Worm (Caenorhabditis elegans): ENCODE measurements around the gene T18D3.1.
A peak's percentile ranks its signal among the peaks of the same experiment; 100 is the strongest.

- TF ChIP-seq mdl-1 (tag; optimal IDR thresholded peaks at IDR 0.05) (peak in 1 of 2 experiments; percentile 20), pqm-1 (tag; optimal IDR thresholded peaks at IDR 0.05) (no peak), elt-3 (tag; optimal IDR thresholded peaks at IDR 0.05) (peak in 2 of 6 experiments; percentile 52), pag-3 (tag; optimal IDR thresholded peaks at IDR 0.05; ENCODE audit: borderline replicate concordance, insufficient read depth) (no peak), nhr-77 (tag; optimal IDR thresholded peaks at IDR 0.05) (no peak), sox-4 (tag; optimal IDR thresholded peaks at IDR 0.05) (no peak), lsy-2 (tag; optimal IDR thresholded peaks at IDR 0.05) (peak; percentile 22 to 45), fkh-10 (GFP tag; optimal IDR thresholded peaks at IDR 0.05) (no peak), blmp-1 (tag; optimal IDR thresholded peaks at IDR 0.05) (peak; percentile 68), snpc-4 (tag; optimal IDR thresholded peaks at IDR 0.05) (no peak), lin-13 (GFP tag; optimal IDR thresholded peaks at IDR 0.05) (peak; percentile 35), ceh-82 (tag; optimal IDR thresholded peaks at IDR 0.05) (no peak), ceh-90 (tag; optimal IDR thresholded peaks at IDR 0.05) (no peak), skn-1 (tag; optimal IDR thresholded peaks at IDR 0.05) (peak; percentile 27)
Measured at ce11 chrX:12454290-12454795, at the start of gene T18D3.1, which contains the start of gene T18D3.9.

Data from whole organism, L1 larva.